Fruit fly (Drosophila melanogaster) whole organism, adult: ENCODE measurements around the gene Sfp70A4.

Experiments used
- CG14711 ChIP-seq: fragments of 200-800 bp; sonication (Bioruptor generic); optimal IDR thresholded peaks from 2 replicates; lab custom pipeline; 2018; ENCODE audit warnings: missing biosample characterization, mild to moderate bottlenecking, missing genetic modification characterization, moderate library complexity
- CG33017 ChIP-seq: fragments of 200-800 bp; sonication (Bioruptor generic); optimal IDR thresholded peaks from 2 replicates; lab custom pipeline; 2018; ENCODE audit warnings: missing biosample characterization, mild to moderate bottlenecking, missing genetic modification characterization, moderate library complexity
- CG7045 ChIP-seq: fragments of 200-800 bp; sonication (Bioruptor generic); optimal IDR thresholded peaks from 2 replicates; lab custom pipeline; 2017; ENCODE audit warnings: missing biosample characterization, mild to moderate bottlenecking, missing genetic modification characterization
- kay ChIP-seq: fragments of 200-800 bp; sonication (Bioruptor generic); peaks from one replicate; lab custom pipeline; 2016; ENCODE audit warnings: missing biosample characterization, missing genetic modification characterization, borderline replicate concordance
- toe ChIP-seq: fragments of 200-800 bp; sonication (Bioruptor generic); optimal IDR thresholded peaks from 2 replicates; lab custom pipeline; 2016; ENCODE audit warnings: missing biosample characterization, missing genetic modification characterization

DNA sequence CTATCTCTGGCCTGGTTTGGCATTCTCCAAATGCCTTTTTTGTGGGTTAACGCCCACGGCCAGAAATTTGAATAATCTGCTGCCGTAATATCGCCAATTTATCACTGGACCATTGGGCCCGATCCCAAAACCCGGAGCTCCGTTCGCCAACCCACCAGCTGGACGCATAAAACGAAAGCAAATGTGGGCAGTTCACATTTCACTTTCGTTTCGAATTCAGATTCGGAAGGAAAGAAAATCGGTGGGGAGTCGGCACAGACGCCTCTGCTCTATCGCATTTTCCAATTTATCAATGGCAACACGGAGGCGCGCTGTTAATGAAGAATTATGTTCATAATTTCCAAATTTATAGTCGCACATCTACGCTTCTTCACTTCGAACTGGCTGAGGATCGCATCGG, 46.6 kb downstream of the Sfp70A4 start:
- no peak for TF ChIP-seq toe
- TF ChIP-seq CG33017 (tag; lab: Kevin White, UChicago) = no peak
- TF ChIP-seq CG7045 (GFP tag; lab: Kevin White, UChicago) = no peak
- no peak for TF ChIP-seq kay (GFP tag; lab: Kevin White, UChicago)
- TF ChIP-seq CG14711 (tag; lab: Kevin White, UChicago) = no peak
